Fruit fly (Drosophila melanogaster): Measurements from ENCODE around the gene Kal1.

Kal1 gene

DNA sequence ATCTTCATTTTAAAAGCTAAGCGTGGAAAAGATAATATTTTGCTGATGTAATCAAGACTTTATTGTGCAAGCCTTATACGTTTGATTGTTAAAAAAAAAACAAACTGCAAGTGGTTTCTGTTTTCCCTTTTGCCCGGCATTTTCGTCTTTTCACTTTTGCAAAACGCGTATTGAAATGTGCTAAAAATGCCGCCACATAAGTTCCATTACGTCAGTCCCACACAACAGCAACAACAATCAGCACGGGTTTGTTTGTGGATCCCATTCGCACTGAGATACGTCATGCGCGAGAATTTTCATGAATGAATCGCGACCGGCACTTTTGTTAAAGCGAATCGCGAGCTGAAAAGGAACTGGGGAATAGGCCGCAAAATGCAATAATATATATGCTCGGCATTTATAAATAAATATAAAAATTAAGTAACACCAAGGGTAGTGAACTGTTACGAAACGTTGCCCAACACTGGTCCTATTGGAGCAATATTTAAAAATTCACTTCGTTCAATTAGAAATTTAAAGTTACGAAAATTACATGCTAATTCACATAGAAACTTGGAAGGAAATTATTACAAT is 35.0 kb upstream of the Kal1 start (continued):
- peak; percentile 34 for TF ChIP-seq Hr39 (GFP tag; optimal IDR thresholded peaks at IDR 0.05)
- TF ChIP-seq Sox14 (GFP tag; optimal IDR thresholded peaks at IDR 0.05) = peak; percentile 61
- TF ChIP-seq cyc (GFP tag; optimal IDR thresholded peaks at IDR 0.05) = peak; percentile 37
- TF ChIP-seq ss (GFP tag; optimal IDR thresholded peaks at IDR 0.05) = peak; percentile 24 to 27
- no peak for TF ChIP-seq Gug (GFP tag; IDR thresholded peaks at IDR 0.05)
- TF ChIP-seq Sox102F (GFP tag; optimal IDR thresholded peaks at IDR 0.05) = peak; percentile 82
- peak; percentile 49 for TF ChIP-seq CG7368 (GFP tag; optimal IDR thresholded peaks at IDR 0.05)
- TF ChIP-seq spab (GFP tag; optimal IDR thresholded peaks at IDR 0.05) = no peak
- TF ChIP-seq CG16779 (tag; optimal IDR thresholded peaks at IDR 0.05) = peak; percentile 41
- peak; percentile 70 for TF ChIP-seq net (GFP tag; optimal IDR thresholded peaks at IDR 0.05)
- peak; percentile 70 for TF ChIP-seq OdsH (GFP tag; optimal IDR thresholded peaks at IDR 0.05)
- no peak for TF ChIP-seq dsx (GFP tag; optimal IDR thresholded peaks at IDR 0.05; ENCODE audit: poor library complexity, severe bottlenecking)
- TF ChIP-seq dac (GFP tag; optimal IDR thresholded peaks at IDR 0.05) = no peak

- TF ChIP-seq fkh (GFP tag; optimal IDR thresholded peaks at IDR 0.05) = no peak
- no peak for TF ChIP-seq Eip75B (GFP tag; optimal IDR thresholded peaks at IDR 0.05)
- TF ChIP-seq dsx (GFP tag; optimal IDR thresholded peaks at IDR 0.05; ENCODE audit: poor library complexity, severe bottlenecking) = no peak
- no peak for TF ChIP-seq Lpt (GFP tag; optimal IDR thresholded peaks at IDR 0.05)
- no peak for TF ChIP-seq esn (GFP tag; optimal IDR thresholded peaks at IDR 0.05)
- TF ChIP-seq CG6854 (GFP tag; optimal IDR thresholded peaks at IDR 0.05) = no peak
Observed at dm6 chr3R:24106879-24107441, 34.2 kb upstream of the Kal1 start, which contains the start of gene CG10694. TSS of gene CG10694 (plus strand) at chr3R:24107391.

dm6 chr3R:24108902-24109389 is 32.2 kb upstream of the Kal1 start, which contains the start of the genes eIF4EHP and CG18428:
TSS of gene eIF4EHP (minus strand) at chr3R:24108960.
TSS of gene CG18428 (plus strand) at chr3R:24109336.
- TF ChIP-seq vri (GFP tag; optimal IDR thresholded peaks at IDR 0.05) = peak; percentile 90
- TF ChIP-seq OdsH (GFP tag; optimal IDR thresholded peaks at IDR 0.05) = peak; percentile 99
- no peak for TF ChIP-seq CG11294 (GFP tag; IDR thresholded peaks at IDR 0.05)
- TF ChIP-seq CG15336 (GFP tag; IDR thresholded peaks at IDR 0.05) = no peak
- TF ChIP-seq CG1621 (tag; optimal IDR thresholded peaks at IDR 0.05) = peak; percentile 97
- peak; percentile 100 for TF ChIP-seq Ets96B (tag; optimal IDR thresholded peaks at IDR 0.05)
- peak; percentile 95 for TF ChIP-seq CG8319 (GFP tag; optimal IDR thresholded peaks at IDR 0.05)
- TF ChIP-seq CG9139 (GFP tag; optimal IDR thresholded peaks at IDR 0.05) = peak; percentile 99
- peak; percentile 6 for TF ChIP-seq Hr38 (GFP tag; optimal IDR thresholded peaks at IDR 0.05)
- TF ChIP-seq CG3032 (tag; optimal IDR thresholded peaks at IDR 0.05) = peak; percentile 100
- peak; percentile 99 for TF ChIP-seq CG4318 (GFP tag; optimal IDR thresholded peaks at IDR 0.05)
- TF ChIP-seq CG11902 (GFP tag; optimal IDR thresholded peaks at IDR 0.05) = peak; percentile 98
- peak; percentile 95 for TF ChIP-seq lz (GFP tag; optimal IDR thresholded peaks at IDR 0.05)
- TF ChIP-seq CG7368 (GFP tag; optimal IDR thresholded peaks at IDR 0.05) = peak; percentile 98
- no peak for TF ChIP-seq eg (GFP tag; IDR thresholded peaks at IDR 0.05)
- TF ChIP-seq fd85E (GFP tag; optimal IDR thresholded peaks at IDR 0.05) = peak; percentile 96
- TF ChIP-seq CG32006 (GFP tag; optimal IDR thresholded peaks at IDR 0.05) = peak; percentile 100
- TF ChIP-seq svp (GFP tag) = peak; percentile 98
- peak; percentile 86 for TF ChIP-seq fkh (GFP tag; optimal IDR thresholded peaks at IDR 0.05)
- TF ChIP-seq CG10631 (GFP tag; optimal IDR thresholded peaks at IDR 0.05) = peak; percentile 99
- peak; percentile 98 for TF ChIP-seq CG6792 (GFP tag; optimal IDR thresholded peaks at IDR 0.05)
- peak; percentile 98 for TF ChIP-seq CG6276 (GFP tag; optimal IDR thresholded peaks at IDR 0.05)
- peak; percentile 100 for TF ChIP-seq achi (GFP tag; optimal IDR thresholded peaks at IDR 0.05)
- TF ChIP-seq ss (GFP tag; optimal IDR thresholded peaks at IDR 0.05) = peak; percentile 99 to 100
- peak; percentile 95 for TF ChIP-seq topi (GFP tag; optimal IDR thresholded peaks at IDR 0.05)
- peak; percentile 98 for TF ChIP-seq Hr4 (GFP tag; optimal IDR thresholded peaks at IDR 0.05)
- TF ChIP-seq Sox102F (GFP tag; optimal IDR thresholded peaks at IDR 0.05) = peak; percentile 96
- peak; percentile 99 for TF ChIP-seq CG11762 (GFP tag; optimal IDR thresholded peaks at IDR 0.05; ENCODE audit: insufficient read depth)
- peak; percentile 94 for TF ChIP-seq Smox (GFP tag; optimal IDR thresholded peaks at IDR 0.05)
- TF ChIP-seq Lpt (GFP tag; optimal IDR thresholded peaks at IDR 0.05) = peak; percentile 99
- peak; percentile 94 for TF ChIP-seq Eip75B (GFP tag; optimal IDR thresholded peaks at IDR 0.05)
- peak; percentile 99 for TF ChIP-seq CG6808 (GFP tag; optimal IDR thresholded peaks at IDR 0.05)
- peak; percentile 100 for TF ChIP-seq CG10669 (GFP tag; optimal IDR thresholded peaks at IDR 0.05)
- peak; percentile 96 for TF ChIP-seq Met (GFP tag; optimal IDR thresholded peaks at IDR 0.05)
- TF ChIP-seq esn (GFP tag; optimal IDR thresholded peaks at IDR 0.05) = peak; percentile 98
- TF ChIP-seq Hr39 (GFP tag; optimal IDR thresholded peaks at IDR 0.05) = peak; percentile 92
- TF ChIP-seq dac (GFP tag; optimal IDR thresholded peaks at IDR 0.05) = peak; percentile 96

Data from whole organism, prepupa.